Fruit fly (Drosophila melanogaster): ENCODE results near the gene Atg1.

The Atg1 gene

DNA sequence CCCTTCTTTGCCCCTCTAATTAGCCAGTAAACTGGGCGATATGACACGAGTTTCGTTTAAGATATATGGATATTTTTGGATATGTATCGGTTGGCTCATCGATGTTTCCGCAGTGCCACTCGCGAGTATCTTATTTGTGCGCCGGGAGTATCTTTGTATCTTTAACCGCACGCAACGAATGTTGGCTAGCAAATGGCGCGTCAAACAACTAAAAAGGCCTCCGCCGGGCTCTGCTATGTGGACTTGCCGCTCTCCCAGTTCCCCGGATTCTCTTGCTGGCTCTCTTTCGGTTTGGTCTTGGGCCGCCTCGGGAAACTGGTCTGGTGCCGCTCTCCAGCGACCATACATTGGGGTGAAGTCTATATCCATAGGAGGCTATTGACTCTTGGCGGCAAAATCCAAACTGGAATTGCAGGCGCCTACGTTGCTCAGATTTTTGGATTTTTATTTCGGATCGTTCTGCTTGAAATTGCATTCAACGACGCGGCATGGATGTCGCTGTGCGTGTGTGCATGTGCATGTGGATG is 27.5 kb upstream of the Atg1 start (continued):
- TF ChIP-seq CG6272 (GFP tag; IDR thresholded peaks at IDR 0.05): no peak
- no peak for TF ChIP-seq CG9876 (GFP tag; optimal IDR thresholded peaks at IDR 0.05)
- TF ChIP-seq CG34422 (GFP tag; IDR thresholded peaks at IDR 0.05): peak; percentile 10; the same call in 1 of the 3 replicates
- no peak for TF ChIP-seq CG6175 (GFP tag; IDR thresholded peaks at IDR 0.05)
- no peak for TF ChIP-seq CG1602 (GFP tag; optimal IDR thresholded peaks at IDR 0.05)
- no peak for TF ChIP-seq CG8478 (optimal IDR thresholded peaks at IDR 0.05)
- TF ChIP-seq CG13424 (tag; optimal IDR thresholded peaks at IDR 0.05): no peak
- 0 out of 2 replicates have a peak, but pooled peaks have one; percentile 26 for TF ChIP-seq gsb (GFP tag; IDR thresholded peaks at IDR 0.05)
- TF ChIP-seq Oaz (GFP tag; IDR thresholded peaks at IDR 0.05): no peak
- no peak for TF ChIP-seq Atf3 (GFP tag; optimal IDR thresholded peaks at IDR 0.05)
- no peak for TF ChIP-seq D (optimal IDR thresholded peaks at IDR 0.05)
- no peak for TF ChIP-seq D (GFP tag; optimal IDR thresholded peaks at IDR 0.05)
- no peak for TF ChIP-seq sisA (GFP tag; IDR thresholded peaks at IDR 0.05)
- no peak for TF ChIP-seq CTCF (GFP tag; optimal IDR thresholded peaks at IDR 0.05)
- no peak for TF ChIP-seq CG10979 (tag; optimal IDR thresholded peaks at IDR 0.05)
- TF ChIP-seq CG4820 (GFP tag; optimal IDR thresholded peaks at IDR 0.05): no peak
- TF ChIP-seq slp2 (GFP tag; optimal IDR thresholded peaks at IDR 0.05): no peak
- TF ChIP-seq CG12659 (GFP tag; optimal IDR thresholded peaks at IDR 0.05): no peak
- no peak for TF ChIP-seq CG43689 (GFP tag; IDR thresholded peaks at IDR 0.05)
- TF ChIP-seq Atf6 (GFP tag; IDR thresholded peaks at IDR 0.05): peak; percentile 16; the same call in 1 of the 2 replicates
- no peak for TF ChIP-seq Rx (GFP tag; IDR thresholded peaks at IDR 0.05)
- peak; percentile 43; the same call in 1 of the 2 replicates for TF ChIP-seq CG32532 (GFP tag; IDR thresholded peaks at IDR 0.05)
- no peak for TF ChIP-seq grn (GFP tag; optimal IDR thresholded peaks at IDR 0.05)
- TF ChIP-seq CG5180 (GFP tag; optimal IDR thresholded peaks at IDR 0.05): peak; percentile 89
- peak; percentile 7 for TF ChIP-seq CG12299 (tag; optimal IDR thresholded peaks at IDR 0.05)
- no peak for TF ChIP-seq CG14667 (GFP tag; IDR thresholded peaks at IDR 0.05)
- no peak for TF ChIP-seq Spps (tag; optimal IDR thresholded peaks at IDR 0.05)
- no peak for TF ChIP-seq dmrt99B (tag; optimal IDR thresholded peaks at IDR 0.05)
- no peak for TF ChIP-seq CG6813 (GFP tag; optimal IDR thresholded peaks at IDR 0.05)
- no peak for TF ChIP-seq dpn (GFP tag; optimal IDR thresholded peaks at IDR 0.05)
- peak; percentile 31 for TF ChIP-seq nau (GFP tag; optimal IDR thresholded peaks at IDR 0.05)
- no peak for TF ChIP-seq CG3995 (GFP tag; optimal IDR thresholded peaks at IDR 0.05)
- TF ChIP-seq lab (GFP tag; optimal IDR thresholded peaks at IDR 0.05): peak; percentile 55
- TF ChIP-seq Hr78 (GFP tag; optimal IDR thresholded peaks at IDR 0.05): no peak
- no peak for TF ChIP-seq CG15514 (GFP tag; optimal IDR thresholded peaks at IDR 0.05)
- no peak for TF ChIP-seq fd3F (GFP tag; optimal IDR thresholded peaks at IDR 0.05)
- no peak for TF ChIP-seq HmgZ (tag; optimal IDR thresholded peaks at IDR 0.05)
- no peak for TF ChIP-seq Sin3A (optimal IDR thresholded peaks at IDR 0.05)
- TF ChIP-seq br (optimal IDR thresholded peaks at IDR 0.05): no peak
- peak; percentile 27 for TF ChIP-seq cg (GFP tag; optimal IDR thresholded peaks at IDR 0.05)
- peak; percentile 13 for TF ChIP-seq CG2712 (tag; optimal IDR thresholded peaks at IDR 0.05)
- no peak for TF ChIP-seq CG9437 (GFP tag; optimal IDR thresholded peaks at IDR 0.05)
- TF ChIP-seq Taf1 (GFP tag; IDR thresholded peaks at IDR 0.05): no peak
- TF ChIP-seq Rfx (GFP tag; IDR thresholded peaks at IDR 0.05): no peak
- peak; percentile 78; the same call in 2 of the 3 replicates for TF ChIP-seq ci (GFP tag; IDR thresholded peaks at IDR 0.05)
- no peak for TF ChIP-seq CG6683 (GFP tag; optimal IDR thresholded peaks at IDR 0.05)
- TF ChIP-seq CG11093 (GFP tag; IDR thresholded peaks at IDR 0.05): no peak
- TF ChIP-seq Sry-δ (GFP tag; optimal IDR thresholded peaks at IDR 0.05): no peak
- TF ChIP-seq fu2 (GFP tag; optimal IDR thresholded peaks at IDR 0.05): no peak
- no peak for TF ChIP-seq bigmax (GFP tag; optimal IDR thresholded peaks at IDR 0.05)
- TF ChIP-seq fd64A (GFP tag; optimal IDR thresholded peaks at IDR 0.05): no peak
- no peak for TF ChIP-seq CG3065 (GFP tag; optimal IDR thresholded peaks at IDR 0.05)
- TF ChIP-seq her (GFP tag; optimal IDR thresholded peaks at IDR 0.05): no peak

Measured in whole organism, embryonic.